Worm (Caenorhabditis elegans) whole organism, young adult: ENCODE data around the gene nspc-15.
A peak's percentile ranks its signal among the peaks of the same experiment; 100 is the strongest.

Source experiments
- B0019.2 ChIP-seq: fragments of 200-800 bp; sonication (Bioruptor generic); conservative IDR thresholded peaks from 2 replicates; pipeline ENCODE4 v1.3.6; 2022; ENCODE audit warnings: missing genetic modification reagents, missing genetic modification characterization, missing compliant biosample characterization
- B0336.3 ChIP-seq: fragments of 200-800 bp; sonication (Bioruptor generic); IDR thresholded peaks from 2 replicates; pipeline ENCODE4 v1.3.6; 2022; ENCODE audit warnings: missing genetic modification characterization, missing compliant biosample characterization
- C06A6.2 ChIP-seq: fragments of 200-800 bp; sonication (Bioruptor generic); conservative IDR thresholded peaks from 2 replicates; pipeline ENCODE4 v1.3.6; 2022; ENCODE audit warnings: missing genetic modification characterization, missing compliant biosample characterization
- C17E4.6 ChIP-seq: fragments of 200-800 bp; sonication (Bioruptor generic); IDR thresholded peaks from 2 replicates; pipeline ENCODE4 v1.3.6; 2022; ENCODE audit warnings: missing genetic modification reagents, missing genetic modification characterization, missing compliant biosample characterization
- F39B2.1 ChIP-seq: fragments of 200-800 bp; sonication (Bioruptor generic); IDR thresholded peaks from 2 replicates; pipeline ENCODE4 v1.3.6; 2022; ENCODE audit warnings: missing genetic modification reagents, missing genetic modification characterization, missing compliant biosample characterization
- F52B5.7 ChIP-seq: sonication (generic microtip); optimal IDR thresholded peaks from 2 replicates; lab custom pipeline; 2016; ENCODE audit warnings: mild to moderate bottlenecking, missing genetic modification characterization, missing compliant biosample characterization
- F57A8.1 ChIP-seq: fragments of 200-800 bp; sonication (Bioruptor generic); optimal IDR thresholded peaks from 2 replicates; lab custom pipeline; 2018; ENCODE audit warnings: mild to moderate bottlenecking, missing genetic modification characterization, moderate library complexity, missing compliant biosample characterization
- F57C9.4 ChIP-seq: sonication (generic microtip); optimal IDR thresholded peaks from 2 replicates; lab custom pipeline; 2017; ENCODE audit warnings: mild to moderate bottlenecking, missing genetic modification characterization, missing compliant biosample characterization
- K12H6.12 ChIP-seq: fragments of 200-800 bp; sonication (Bioruptor generic); optimal IDR thresholded peaks from 2 replicates; lab custom pipeline; 2018; ENCODE audit warnings: mild to moderate bottlenecking, missing genetic modification characterization, missing compliant biosample characterization
- Y53F4B.3 ChIP-seq: fragments of 200-800 bp; sonication (Bioruptor generic); IDR thresholded peaks from 2 replicates; pipeline ENCODE4 v1.3.6; 2022; ENCODE audit warnings: missing genetic modification reagents, missing genetic modification characterization, missing compliant biosample characterization
- Y56A3A.18 ChIP-seq: fragments of 200-800 bp; sonication (Bioruptor generic); IDR thresholded peaks from 2 replicates; pipeline ENCODE4 v1.3.6; 2022; ENCODE audit warnings: missing genetic modification reagents, missing genetic modification characterization, missing compliant biosample characterization
- atf-7 ChIP-seq: sonication (generic microtip); optimal IDR thresholded peaks from 2 replicates; lab custom pipeline; 2017; ENCODE audit warnings: mild to moderate bottlenecking, missing genetic modification characterization, missing compliant biosample characterization
- attf-5 ChIP-seq: fragments of 200-800 bp; sonication (Bioruptor generic); optimal IDR thresholded peaks from 2 replicates; lab custom pipeline; 2018; ENCODE audit warnings: mild to moderate bottlenecking, missing genetic modification characterization, missing compliant biosample characterization
- bed-1 ChIP-seq: fragments of 200-800 bp; sonication (Bioruptor generic); IDR thresholded peaks from 2 replicates; pipeline ENCODE4 v1.3.6; 2022; ENCODE audit warnings: missing genetic modification reagents, missing genetic modification characterization, missing compliant biosample characterization
- cebp-1 ChIP-seq, 2 experiments: fragments of 200-800 bp in 1 of 2; sonication (Bioruptor generic) in 1 of 2; sonication (generic microtip) in 1 of 2; IDR thresholded peaks in 1 of 2; optimal IDR thresholded peaks in 1 of 2; 2 replicates each; pipeline versions ENCODE4 v1.3.6 to Lab custom; 2017 to 2022; ENCODE audit warnings: missing compliant biosample characterization in 2 of 2, missing genetic modification characterization in 2 of 2, mild to moderate bottlenecking in 1 of 2, missing genetic modification reagents in 1 of 2, moderate library complexity in 1 of 2
- cebp-2 ChIP-seq: fragments of 200-800 bp; sonication (Bioruptor generic); IDR thresholded peaks from 2 replicates; pipeline ENCODE4 v1.3.6; 2022; ENCODE audit warnings: missing genetic modification characterization, missing compliant biosample characterization
- ceh-100 ChIP-seq: fragments of 200-800 bp; sonication (Bioruptor generic); IDR thresholded peaks from 2 replicates; pipeline ENCODE4 v1.3.6; 2022; ENCODE audit warnings: missing genetic modification reagents, missing genetic modification characterization, missing compliant biosample characterization
- ceh-27 ChIP-seq: fragments of 200-800 bp; sonication (Bioruptor generic); optimal IDR thresholded peaks from 2 replicates; lab custom pipeline; 2018; ENCODE audit warnings: mild to moderate bottlenecking, missing genetic modification characterization, moderate library complexity, missing compliant biosample characterization
- ceh-40 ChIP-seq: fragments of 200-800 bp; sonication (Bioruptor generic); IDR thresholded peaks from 2 replicates; pipeline ENCODE4 v1.3.6; 2022; ENCODE audit warnings: missing genetic modification characterization, missing compliant biosample characterization
- die-1 ChIP-seq: sonication (generic microtip); optimal IDR thresholded peaks from 2 replicates; lab custom pipeline; 2016; ENCODE audit warnings: missing genotype, mild to moderate bottlenecking, missing genetic modification characterization, missing compliant biosample characterization
- dox-1 ChIP-seq: fragments of 200-800 bp; sonication (Bioruptor generic); IDR thresholded peaks from 2 replicates; pipeline ENCODE4 v1.3.6; 2022; ENCODE audit warnings: missing genetic modification reagents, missing genetic modification characterization, missing compliant biosample characterization
- efl-1 ChIP-seq: fragments of 150-350 bp; optimal IDR thresholded peaks from 2 replicates; lab custom pipeline; 2014; ENCODE audit warnings: missing biosample characterization, missing genetic modification reagents, missing genetic modification characterization
- egl-44 ChIP-seq: fragments of 200-800 bp; sonication (Bioruptor generic); IDR thresholded peaks from 2 replicates; pipeline ENCODE4 v1.3.6; 2022; ENCODE audit warnings: missing genetic modification reagents, missing genetic modification characterization, missing compliant biosample characterization
- fkh-3 ChIP-seq: sonication (generic microtip); optimal IDR thresholded peaks from 2 replicates; lab custom pipeline; 2016; ENCODE audit warnings: mild to moderate bottlenecking, missing genetic modification characterization, missing compliant biosample characterization
- him-1 ChIP-seq: sonication (generic microtip); optimal IDR thresholded peaks from 2 replicates; lab custom pipeline; 2016; ENCODE audit warnings: missing genotype, missing genetic modification reagents, missing genetic modification characterization, missing compliant biosample characterization
- hlh-12 ChIP-seq: sonication (generic microtip); optimal IDR thresholded peaks from 2 replicates; lab custom pipeline; 2016; ENCODE audit warnings: missing genetic modification characterization, missing compliant biosample characterization
- hlh-26 ChIP-seq: fragments of 200-800 bp; sonication (Bioruptor generic); conservative IDR thresholded peaks from 2 replicates; pipeline ENCODE4 v1.3.6; 2022; ENCODE audit warnings: missing genetic modification reagents, missing genetic modification characterization, missing compliant biosample characterization
- lag-1 ChIP-seq: fragments of 200-800 bp; sonication (Bioruptor generic); IDR thresholded peaks from 2 replicates; pipeline ENCODE4 v1.3.6; 2022; ENCODE audit warnings: missing genetic modification reagents, missing genetic modification characterization, missing compliant biosample characterization
- let-607 ChIP-seq, 2 experiments: fragments of 200-800 bp in 1 of 2; sonication (Bioruptor generic) in 1 of 2; sonication (generic microtip) in 1 of 2; optimal IDR thresholded peaks; 2 replicates each; lab custom pipeline; 2016 to 2018; ENCODE audit warnings: mild to moderate bottlenecking in 2 of 2, missing compliant biosample characterization in 2 of 2, missing genetic modification characterization in 2 of 2, moderate library complexity in 2 of 2, missing genotype in 1 of 2
- lin-26 ChIP-seq: fragments of 200-800 bp; sonication (Bioruptor generic); IDR thresholded peaks from 2 replicates; pipeline ENCODE4 v1.3.6; 2022; ENCODE audit warnings: missing genetic modification reagents, missing genetic modification characterization, missing compliant biosample characterization
- lin-35 ChIP-seq, 3 experiments: fragments of 150-350 bp in 2 of 3; sonication (generic microtip) in 1 of 3; optimal IDR thresholded peaks; 2 replicates each; lab custom pipeline; 2014 to 2018; ENCODE audit warnings: missing biosample characterization in 3 of 3, missing genetic modification characterization in 3 of 3, missing genetic modification reagents in 3 of 3
- lin-40 ChIP-seq: sonication (generic microtip); optimal IDR thresholded peaks from 2 replicates; lab custom pipeline; 2016; ENCODE audit warnings: missing genetic modification characterization, mild to moderate bottlenecking, missing compliant biosample characterization, missing genotype, missing genetic modification reagents
- madf-3 ChIP-seq: fragments of 200-800 bp; sonication (Bioruptor generic); IDR thresholded peaks from 2 replicates; pipeline ENCODE4 v1.3.6; 2022; ENCODE audit warnings: missing genetic modification reagents, missing genetic modification characterization, missing compliant biosample characterization
- madf-6 ChIP-seq: fragments of 200-800 bp; sonication (Bioruptor generic); IDR thresholded peaks from 2 replicates; pipeline ENCODE4 v1.3.6; 2022; ENCODE audit warnings: missing genetic modification reagents, missing genetic modification characterization, missing compliant biosample characterization
- madf-8 ChIP-seq: fragments of 200-800 bp; sonication (Bioruptor generic); conservative IDR thresholded peaks from 2 replicates; pipeline ENCODE4 v1.3.6; 2022; ENCODE audit warnings: missing genetic modification reagents, missing genetic modification characterization, missing compliant biosample characterization
- mes-4 ChIP-seq: sonication (generic microtip); optimal IDR thresholded peaks from 2 replicates; lab custom pipeline; 2016; ENCODE audit warnings: missing genotype, missing genetic modification characterization, missing compliant biosample characterization
- nhr-179 ChIP-seq: sonication (generic microtip); optimal IDR thresholded peaks from 2 replicates; lab custom pipeline; 2016; ENCODE audit warnings: mild to moderate bottlenecking, missing genetic modification characterization, missing compliant biosample characterization
- nhr-90 ChIP-seq: sonication (generic microtip); optimal IDR thresholded peaks from 2 replicates; lab custom pipeline; 2016; ENCODE audit warnings: missing genotype, mild to moderate bottlenecking, missing genetic modification characterization, missing compliant biosample characterization
- pbrm-1 ChIP-seq: fragments of 200-800 bp; sonication (Bioruptor generic); IDR thresholded peaks from 2 replicates; pipeline ENCODE4 v1.3.6; 2022; ENCODE audit warnings: missing genetic modification reagents, missing genetic modification characterization, missing compliant biosample characterization
- pha-4 ChIP-seq: fragments of 150-350 bp; sonication (generic microtip); optimal IDR thresholded peaks from 2 replicates; lab custom pipeline; 2014; ENCODE audit warnings: missing biosample characterization, missing genetic modification reagents, missing genetic modification characterization
- repo-1 ChIP-seq: sonication (generic microtip); optimal IDR thresholded peaks from 2 replicates; lab custom pipeline; 2017; ENCODE audit warnings: mild to moderate bottlenecking, missing genetic modification characterization, missing compliant biosample characterization
- snpc-1.3 ChIP-seq: sonication (generic microtip); optimal IDR thresholded peaks from 2 replicates; lab custom pipeline; 2017; ENCODE audit warnings: missing genetic modification characterization, mild to moderate bottlenecking, missing compliant biosample characterization, antibody characterized with exemption, moderate library complexity, missing genotype, missing genetic modification reagents; ENCODE audit not compliant: insufficient read depth
- snpc-3.4 ChIP-seq: sonication (generic microtip); optimal IDR thresholded peaks from 2 replicates; lab custom pipeline; 2017; ENCODE audit warnings: missing genetic modification characterization, mild to moderate bottlenecking, missing compliant biosample characterization, antibody characterized with exemption, moderate library complexity, missing genotype, missing genetic modification reagents
- snpc-4 ChIP-seq, 5 experiments: fragments of 150-350 bp in 1 of 5; sonication (generic microtip) in 4 of 5; optimal IDR thresholded peaks; 2 replicates each; lab custom pipeline; 2014 to 2018; ENCODE audit warnings: missing genetic modification characterization in 5 of 5, missing biosample characterization in 3 of 5, antibody characterized with exemption in 2 of 5, mild to moderate bottlenecking in 2 of 5, missing compliant biosample characterization in 2 of 5, missing genotype in 2 of 5, moderate library complexity in 2 of 5, missing genetic modification reagents in 1 of 5
- unc-62 ChIP-seq: fragments of 150-350 bp; optimal IDR thresholded peaks from 2 replicates; lab custom pipeline; 2014; ENCODE audit warnings: missing biosample characterization, missing genetic modification reagents, missing genetic modification characterization
- ztf-18 ChIP-seq: sonication (generic microtip); optimal IDR thresholded peaks from 2 replicates; lab custom pipeline; 2016; ENCODE audit warnings: missing genotype, mild to moderate bottlenecking, missing genetic modification characterization, missing compliant biosample characterization
- ztf-25 ChIP-seq: fragments of 200-800 bp; sonication (Bioruptor generic); IDR thresholded peaks from 2 replicates; pipeline ENCODE4 v1.3.6; 2022; ENCODE audit warnings: missing genetic modification reagents, missing genetic modification characterization, missing compliant biosample characterization

nspc-15 gene

ce11 chrX:12347822-12348221 is 12.7 kb upstream of the nspc-15 start (continued):
- no peak for TF ChIP-seq madf-8 (GFP tag; lab: Robert Waterston, UW)
- TF ChIP-seq B0336.3 (GFP tag; lab: Robert Waterston, UW) = no peak
- peak; percentile 88 for TF ChIP-seq pbrm-1 (GFP tag; lab: Robert Waterston, UW)
- 0 out of 2 replicates have a peak, but pooled peaks have one; percentile 38 for TF ChIP-seq ceh-40
- peak; percentile 58 for TF ChIP-seq F52B5.7 (tag; lab: Kevin White, UChicago)
- no peak for TF ChIP-seq F57C9.4 (tag; lab: Kevin White, UChicago)
- peak; percentile 48 for TF ChIP-seq attf-5
- TF ChIP-seq lin-26 (GFP tag; lab: Robert Waterston, UW) = peak; percentile 83
- no peak for TF ChIP-seq bed-1 (GFP tag; lab: Robert Waterston, UW)
- peak; percentile 76 for TF ChIP-seq Y56A3A.18 (GFP tag; lab: Robert Waterston, UW)
- TF ChIP-seq fkh-3 (tag; lab: Kevin White, UChicago) = peak; percentile 60
- no peak for TF ChIP-seq F39B2.1 (GFP tag; lab: Robert Waterston, UW)
- no peak for TF ChIP-seq C06A6.2 (GFP tag; lab: Robert Waterston, UW)
- 0 out of 2 replicates have a peak, but pooled peaks have one; percentile 7 for TF ChIP-seq B0019.2 (GFP tag; lab: Robert Waterston, UW)
- peak; percentile 82 for TF ChIP-seq dox-1 (GFP tag; lab: Robert Waterston, UW)
- TF ChIP-seq nhr-90 (tag; lab: Kevin White, UChicago) = peak; percentile 83
- TF ChIP-seq mes-4 (tag; lab: Kevin White, UChicago) = no peak
- TF ChIP-seq pha-4 = no peak
- peak; percentile 87 for TF ChIP-seq die-1 (tag; lab: Kevin White, UChicago)
- TF ChIP-seq C17E4.6 (GFP tag; lab: Robert Waterston, UW) = no peak
- TF ChIP-seq madf-3 = 0 out of 2 replicates have a peak, but pooled peaks have one; percentile 55
- peak; percentile 81 for TF ChIP-seq snpc-1.3 (tag; lab: Kevin White, UChicago)
- TF ChIP-seq lag-1 = no peak
- TF ChIP-seq ztf-18 = peak; percentile 58
- TF ChIP-seq nhr-179 = peak; percentile 64
- peak; percentile 94 for TF ChIP-seq ztf-25
- TF ChIP-seq let-607 (tag; optimal IDR thresholded peaks at IDR 0.05; lab: Kevin White, UChicago) = peak in 1 of 2 experiments; percentile 37
- TF ChIP-seq F57A8.1 (GFP tag; lab: Kevin White, UChicago) = no peak
- 0 out of 2 replicates have a peak, but pooled peaks have one; percentile 49 for TF ChIP-seq madf-6 (GFP tag; lab: Robert Waterston, UW)
- 0 out of 2 replicates have a peak, but pooled peaks have one; percentile 61 for TF ChIP-seq cebp-2 (GFP tag; lab: Robert Waterston, UW)
- 0 out of 2 replicates have a peak, but pooled peaks have one; percentile 27 for TF ChIP-seq Y53F4B.3 (GFP tag; lab: Robert Waterston, UW)
- no peak for TF ChIP-seq hlh-26 (GFP tag; lab: Robert Waterston, UW)
- peak; percentile 67 for TF ChIP-seq snpc-4 (GFP tag; optimal IDR thresholded peaks at IDR 0.05; lab: Kevin White, UChicago)
- TF ChIP-seq snpc-4 (tag; optimal IDR thresholded peaks at IDR 0.05; lab: Kevin White, UChicago) = peak in 2 of 4 experiments; percentile 46 to 79
- TF ChIP-seq K12H6.12 (tag; lab: Kevin White, UChicago) = no peak
- peak; percentile 58 for TF ChIP-seq atf-7 (tag; lab: Kevin White, UChicago)
- peak; percentile 7 for TF ChIP-seq efl-1 (GFP tag; lab: Kevin White, UChicago)
- TF ChIP-seq hlh-12 = no peak
- peak; percentile 16 for TF ChIP-seq repo-1
- TF ChIP-seq ceh-27 (GFP tag; lab: Kevin White, UChicago) = peak; percentile 1
- TF ChIP-seq him-1 (tag; lab: Kevin White, UChicago) = peak; percentile 75
- 0 out of 2 replicates have a peak, but pooled peaks have one; percentile 36 for TF ChIP-seq egl-44 (GFP tag; lab: Robert Waterston, UW)
- TF ChIP-seq unc-62 (GFP tag; lab: Kevin White, UChicago) = no peak
- no peak for TF ChIP-seq cebp-1 (GFP tag; IDR thresholded peaks at IDR 0.05; lab: Robert Waterston, UW)
- no peak for TF ChIP-seq cebp-1 (tag; optimal IDR thresholded peaks at IDR 0.05; lab: Kevin White, UChicago)
- TF ChIP-seq snpc-3.4 (tag; lab: Kevin White, UChicago) = peak; percentile 56
- no peak for TF ChIP-seq ceh-100 (GFP tag; lab: Robert Waterston, UW)
- peak; percentile 60 for TF ChIP-seq lin-40 (tag; lab: Kevin White, UChicago)
- TF ChIP-seq lin-35 (GFP tag; optimal IDR thresholded peaks at IDR 0.05; lab: Kevin White, UChicago) = no peak
